Worm (Caenorhabditis elegans) whole organism, early embryonic: ENCODE results near the gene kin-9.

Experiments
- B0310.2 ChIP-seq: sonication (generic microtip); optimal IDR thresholded peaks from 2 replicates; lab custom pipeline; 2016; ENCODE audit warnings: mild to moderate bottlenecking, missing genetic modification characterization, missing compliant biosample characterization
- aly-1 ChIP-seq: sonication (generic microtip); optimal IDR thresholded peaks from 2 replicates; lab custom pipeline; 2016; ENCODE audit warnings: missing genetic modification characterization, missing compliant biosample characterization
- ama-1 ChIP-seq: fragments of 150-350 bp; optimal IDR thresholded peaks from 2 replicates; lab custom pipeline; 2014
- ceh-13 ChIP-seq: fragments of 200-800 bp; sonication (Bioruptor generic); optimal IDR thresholded peaks from 2 replicates; lab custom pipeline; 2018; ENCODE audit warnings: mild to moderate bottlenecking, missing genetic modification characterization, missing compliant biosample characterization
- ceh-36 ChIP-seq: sonication (generic microtip); optimal IDR thresholded peaks from 2 replicates; lab custom pipeline; 2016; ENCODE audit warnings: missing genetic modification characterization, inconsistent platforms, missing compliant biosample characterization
- ets-7 ChIP-seq: sonication (generic microtip); optimal IDR thresholded peaks from 2 replicates; lab custom pipeline; 2016; ENCODE audit warnings: missing genotype, missing genetic modification characterization, missing compliant biosample characterization
- flt-1 ChIP-seq: fragments of 200-800 bp; sonication (Bioruptor generic); IDR thresholded peaks from 2 replicates; pipeline ENCODE4 v1.3.6; 2022; ENCODE audit warnings: missing genetic modification characterization, missing compliant biosample characterization
- hmbx-1 ChIP-seq: sonication (generic microtip); optimal IDR thresholded peaks from 2 replicates; lab custom pipeline; 2016; ENCODE audit warnings: mild to moderate bottlenecking, missing genetic modification characterization, missing compliant biosample characterization
- scrt-1 ChIP-seq: fragments of 200-800 bp; sonication (Bioruptor generic); IDR thresholded peaks from 2 replicates; pipeline ENCODE4 v1.3.6; 2022; ENCODE audit warnings: missing genetic modification characterization, missing compliant biosample characterization
- tbx-11 ChIP-seq: fragments of 200-800 bp; sonication (Bioruptor generic); IDR thresholded peaks from 2 replicates; pipeline ENCODE4 v1.3.6; 2022; ENCODE audit warnings: missing genetic modification characterization, missing compliant biosample characterization
- tbx-37 ChIP-seq: fragments of 200-800 bp; sonication (Bioruptor generic); conservative IDR thresholded peaks from 2 replicates; pipeline ENCODE4 v1.3.6; 2022; ENCODE audit warnings: missing genetic modification reagents, missing genetic modification characterization, missing compliant biosample characterization
- tra-4 ChIP-seq: sonication (generic microtip); optimal IDR thresholded peaks from 2 replicates; lab custom pipeline; 2017; ENCODE audit warnings: missing genetic modification characterization, missing compliant biosample characterization

- TF ChIP-seq tbx-37 (no peak), hmbx-1 (no peak), aly-1 (tag; lab: Kevin White, UChicago) (no peak), flt-1 (GFP tag; lab: Robert Waterston, UW) (no peak), ama-1 (lab: Kevin White, UChicago) (no peak), tbx-11 (GFP tag; lab: Robert Waterston, UW) (no peak), scrt-1 (GFP tag; lab: Robert Waterston, UW) (no peak), B0310.2 (tag; lab: Kevin White, UChicago) (no peak), ceh-36 (tag; lab: Kevin White, UChicago) (no peak), ets-7 (tag; lab: Kevin White, UChicago) (no peak), ceh-13 (GFP tag; lab: Kevin White, UChicago) (no peak), tra-4 (tag; lab: Kevin White, UChicago) (no peak)
These were observed 37.8 kb downstream of the kin-9 start, which contains the start of gene mec-10 for ce11 chrX:8470126-8470772.
